Fruit fly (Drosophila melanogaster) whole organism: ENCODE data around the gene CG13077.

ENCODE experiments used
- CG8478 ChIP-seq: fragments of >200 bp; optimal IDR thresholded peaks from 2 replicates; lab custom pipeline; 2018; ENCODE audit warnings: inconsistent platforms
- Dll ChIP-seq: fragments of >200 bp; optimal IDR thresholded peaks from 2 replicates; lab custom pipeline; 2017
- EcR ChIP-seq, 2 experiments: fragments of >200 bp; optimal IDR thresholded peaks; 2 replicates each; lab custom pipeline; 2017; ENCODE audit warnings: missing biosample characterization in 2 of 2, missing genetic modification characterization in 2 of 2, missing genetic modification reagents in 2 of 2
- pan ChIP-seq: fragments of >200 bp; optimal IDR thresholded peaks from 2 replicates; lab custom pipeline; 2017
- psq ChIP-seq: fragments of >200 bp; optimal IDR thresholded peaks from 2 replicates; lab custom pipeline; 2017
- usp ChIP-seq: fragments of >200 bp; optimal IDR thresholded peaks from 2 replicates; lab custom pipeline; 2017; ENCODE audit warnings: missing biosample characterization, missing genetic modification characterization, mixed read lengths

dm6 chr2L:19530092-19530491 lies 35.6 kb upstream of the CG13077 start, which contains the start of gene CG10165:
- TF ChIP-seq pan (lab: Kevin White, UChicago) (no peak), EcR (GFP tag; optimal IDR thresholded peaks at IDR 0.05; lab: Kevin White, UChicago) (no peak), CG8478 (lab: Kevin White, UChicago) (no peak), Dll (no peak), usp (GFP tag; lab: Kevin White, UChicago) (no peak), psq (lab: Kevin White, UChicago) (no peak)
